Fruit fly (Drosophila melanogaster) whole organism, wandering third instar larva: ENCODE measurements around the gene cher.

ENCODE experiments used
- CG32264 ChIP-seq: fragments of 200-800 bp; sonication (Bioruptor generic); optimal IDR thresholded peaks from 2 replicates; lab custom pipeline; 2016; ENCODE audit warnings: missing biosample characterization, missing genetic modification characterization
- Hnf4 ChIP-seq: fragments of 200-800 bp; sonication (Bioruptor generic); optimal IDR thresholded peaks from 2 replicates; lab custom pipeline; 2016; ENCODE audit warnings: missing biosample characterization, mild to moderate bottlenecking, missing genetic modification characterization
- Hr78 ChIP-seq: fragments of >200 bp; optimal IDR thresholded peaks from 2 replicates; lab custom pipeline; 2017; ENCODE audit warnings: missing biosample characterization, missing genetic modification characterization
- Jra ChIP-seq: sonication (Bioruptor generic); optimal IDR thresholded peaks from 2 replicates; lab custom pipeline; 2016; ENCODE audit warnings: missing biosample characterization, missing genetic modification characterization
- Mio ChIP-seq: sonication (Bioruptor generic); optimal IDR thresholded peaks from 2 replicates; lab custom pipeline; 2016; ENCODE audit warnings: missing biosample characterization, missing genetic modification characterization
- Myc ChIP-seq: fragments of >200 bp; optimal IDR thresholded peaks from 2 replicates; lab custom pipeline; 2017
- Rel ChIP-seq, 2 experiments: fragments of 200-800 bp; sonication (Bioruptor generic) in 1 of 2; optimal IDR thresholded peaks; 2 replicates in 1 of 2; 3 replicates in 1 of 2; lab custom pipeline; 2016 to 2019; ENCODE audit warnings: mild to moderate bottlenecking in 2 of 2, missing biosample characterization in 2 of 2, missing genetic modification characterization in 2 of 2, moderate library complexity in 1 of 2
- br ChIP-seq: fragments of 200-800 bp; sonication (Bioruptor generic); optimal IDR thresholded peaks from 2 replicates; lab custom pipeline; 2016; ENCODE audit warnings: missing biosample characterization, missing genetic modification characterization
- brk ChIP-seq: fragments of 200-800 bp; sonication (Bioruptor generic); optimal IDR thresholded peaks from 2 replicates; lab custom pipeline; 2016; ENCODE audit warnings: missing biosample characterization, mild to moderate bottlenecking, missing genetic modification characterization
- h ChIP-seq: fragments of 200-800 bp; sonication (Bioruptor generic); optimal IDR thresholded peaks from 3 replicates; lab custom pipeline; 2016; ENCODE audit warnings: missing biosample characterization, mild to moderate bottlenecking, missing genetic modification characterization
- pan ChIP-seq: fragments of >200 bp; optimal IDR thresholded peaks from 2 replicates; lab custom pipeline; 2017
- rgr ChIP-seq: fragments of 200-800 bp; sonication (Bioruptor generic); optimal IDR thresholded peaks from 3 replicates; lab custom pipeline; 2016; ENCODE audit warnings: missing biosample characterization, mild to moderate bottlenecking, missing genetic modification characterization
- woc ChIP-seq: sonication (Bioruptor generic); optimal IDR thresholded peaks from 2 replicates; lab custom pipeline; 2016; ENCODE audit warnings: missing biosample characterization, mild to moderate bottlenecking, missing genetic modification characterization

- peak; percentile 28 for TF ChIP-seq Jra (GFP tag; lab: Kevin White, UChicago)
- no peak for TF ChIP-seq Myc (lab: Kevin White, UChicago)
- TF ChIP-seq h, result peak; percentile 25
- TF ChIP-seq CG32264, result no peak
- no peak for TF ChIP-seq Mio (GFP tag; lab: Kevin White, UChicago)
- TF ChIP-seq Rel (GFP tag; optimal IDR thresholded peaks at IDR 0.05; lab: Kevin White, UChicago), result no peak
- peak; percentile 38 for TF ChIP-seq Rel (tag; optimal IDR thresholded peaks at IDR 0.05; lab: Kevin White, UChicago)
- no peak for TF ChIP-seq br (GFP tag; lab: Kevin White, UChicago)
- no peak for TF ChIP-seq Hnf4
- peak; percentile 20 for TF ChIP-seq rgr (GFP tag; lab: Kevin White, UChicago)
- TF ChIP-seq brk (GFP tag; lab: Kevin White, UChicago), result no peak
- TF ChIP-seq Hr78, result no peak
- no peak for TF ChIP-seq pan (lab: Kevin White, UChicago)
- no peak for TF ChIP-seq woc (GFP tag; lab: Kevin White, UChicago)
Measured at dm6 chr3R:17149080-17149746, 24.0 kb upstream of the cher start, which contains the start of the genes m-cup and Det.
